Fruit fly (Drosophila melanogaster): ENCODE measurements around the gene CG15546.

DNA sequence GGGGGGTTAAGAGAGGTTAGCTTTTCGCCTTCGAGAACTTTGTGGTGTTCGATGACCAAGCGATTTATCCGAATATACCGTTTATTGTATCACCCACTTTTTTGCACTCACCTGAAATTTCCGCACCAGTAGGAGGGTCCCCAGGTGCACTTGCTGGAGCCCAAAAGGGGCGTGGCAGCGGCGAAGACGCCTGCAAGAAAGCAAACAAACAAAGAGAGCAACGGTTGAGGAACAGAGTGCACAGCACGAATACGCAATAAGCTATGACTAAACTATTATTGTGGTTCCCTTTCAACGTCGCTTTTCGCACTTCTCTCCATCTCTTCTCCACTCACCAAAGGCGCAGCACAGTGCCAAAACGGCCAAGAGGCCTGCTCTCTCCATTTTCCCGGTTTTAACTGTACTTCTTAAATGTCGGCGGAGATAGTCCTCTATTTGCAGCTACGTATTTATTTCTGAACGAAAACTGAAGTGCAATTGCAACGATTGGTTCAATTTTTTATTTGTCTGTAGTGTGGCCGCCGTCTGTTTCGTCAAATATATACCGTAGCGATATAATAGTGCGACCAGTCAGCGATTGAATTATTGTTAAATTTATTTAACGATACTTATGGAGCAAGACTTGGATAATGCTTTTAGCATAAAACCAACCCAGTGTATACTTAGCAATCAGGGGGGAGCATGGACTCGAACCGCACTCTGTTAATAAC is 12.7 kb upstream of the CG15546 start, which contains the start of gene Sap-r:
- TF ChIP-seq CG8478 (optimal IDR thresholded peaks at IDR 0.05) = no peak
- TF ChIP-seq Dll (optimal IDR thresholded peaks at IDR 0.05) = no peak
- no peak for TF ChIP-seq pan (optimal IDR thresholded peaks at IDR 0.05)
- TF ChIP-seq psq (optimal IDR thresholded peaks at IDR 0.05) = no peak
